Worm (Caenorhabditis elegans) whole organism, late embryonic: Measurements from ENCODE around the gene malt-1.

ENCODE experiments used
- ama-1 ChIP-seq: fragments of 150-350 bp; optimal IDR thresholded peaks from 2 replicates; lab custom pipeline; 2014
- ceh-24 ChIP-seq: sonication (generic microtip); optimal IDR thresholded peaks from 2 replicates; lab custom pipeline; 2016; ENCODE audit warnings: mild to moderate bottlenecking, missing genetic modification characterization, missing compliant biosample characterization
- fkh-10 ChIP-seq: fragments of 150-350 bp; optimal IDR thresholded peaks from 2 replicates; lab custom pipeline; 2014; ENCODE audit warnings: missing biosample characterization, missing genetic modification reagents, missing genetic modification characterization
- nfya-1 ChIP-seq: sonication (generic microtip); optimal IDR thresholded peaks from 2 replicates; lab custom pipeline; 2017; ENCODE audit warnings: missing genetic modification characterization, mild to moderate bottlenecking, missing compliant biosample characterization, antibody characterized with exemption, moderate library complexity
- odd-2 ChIP-seq: sonication (generic microtip); optimal IDR thresholded peaks from 2 replicates; lab custom pipeline; 2017; ENCODE audit warnings: antibody characterized with exemption, mild to moderate bottlenecking, missing genetic modification characterization, missing compliant biosample characterization
- pqm-1 ChIP-seq: sonication (generic microtip); optimal IDR thresholded peaks from 2 replicates; lab custom pipeline; 2016; ENCODE audit warnings: missing genetic modification characterization, missing compliant biosample characterization
- ttx-3 ChIP-seq: sonication (generic microtip); optimal IDR thresholded peaks from 2 replicates; lab custom pipeline; 2016; ENCODE audit warnings: missing genetic modification reagents, missing genetic modification characterization, missing compliant biosample characterization

DNA sequence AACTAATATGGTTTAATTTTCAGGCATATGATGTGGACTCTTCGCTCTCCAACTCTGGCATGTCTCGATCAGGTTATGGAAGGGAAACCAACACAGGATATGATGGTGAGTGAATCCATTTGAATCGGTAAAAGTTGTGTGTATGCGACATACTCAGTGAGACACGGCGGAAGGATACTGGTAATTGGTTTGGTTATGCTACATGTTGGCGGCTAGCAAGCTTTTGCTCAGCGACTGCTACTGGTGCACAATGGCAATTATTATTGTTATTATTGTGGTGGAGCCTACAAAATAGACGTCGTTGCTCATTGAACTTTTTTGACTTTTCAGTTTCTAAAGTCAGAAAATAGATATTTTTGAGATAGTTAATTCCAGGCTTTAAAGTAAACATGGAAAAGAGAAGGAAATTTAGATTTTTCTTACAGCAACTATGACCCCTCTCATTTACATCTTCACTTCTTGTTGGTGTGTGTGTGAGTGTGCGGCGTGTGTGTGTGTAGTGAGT, 10.3 kb downstream of the malt-1 start:
- TF ChIP-seq ttx-3 (tag; lab: Kevin White, UChicago) (no peak), pqm-1 (tag; lab: Kevin White, UChicago) (no peak), odd-2 (tag; lab: Kevin White, UChicago) (no peak), ceh-24 (no peak), nfya-1 (tag; lab: Kevin White, UChicago) (peak; percentile 1), fkh-10 (GFP tag; lab: Kevin White, UChicago) (no peak), ama-1 (no peak)
